Fruit fly (Drosophila melanogaster) whole organism, embryonic: ENCODE results near the gene Dredd.

Experiments used
- Adf1 ChIP-seq: fragments of 200-800 bp; sonication (Bioruptor generic); IDR thresholded peaks from 2 replicates; pipeline ENCODE4 v1.3.6; 2022; ENCODE audit warnings: missing biosample characterization, missing genetic modification characterization
- Bdp1 ChIP-seq: fragments of 200-800 bp; sonication (Bioruptor generic); optimal IDR thresholded peaks from 3 replicates; lab custom pipeline; 2016; ENCODE audit warnings: missing biosample characterization, missing genetic modification characterization
- Bgb ChIP-seq: fragments of 200-800 bp; sonication (Bioruptor generic); IDR thresholded peaks from 2 replicates; pipeline ENCODE4 v1.3.6; 2022; ENCODE audit warnings: missing biosample characterization, missing genetic modification characterization; ENCODE audit not compliant: partially characterized antibody
- CG10366 ChIP-seq: fragments of 200-800 bp; sonication (Bioruptor generic); IDR thresholded peaks from 2 replicates; pipeline ENCODE4 v1.3.6; 2022; ENCODE audit warnings: missing biosample characterization, missing genetic modification characterization
- CG10431 ChIP-seq: fragments of 200-800 bp; sonication (Bioruptor generic); optimal IDR thresholded peaks from 3 replicates; lab custom pipeline; 2018; ENCODE audit warnings: missing biosample characterization, mild to moderate bottlenecking, missing genetic modification characterization
- CG11398 ChIP-seq: fragments of 200-800 bp; sonication (Bioruptor generic); optimal IDR thresholded peaks from 2 replicates; lab custom pipeline; 2016; ENCODE audit warnings: missing biosample characterization, missing genetic modification characterization
- CG12155 ChIP-seq: fragments of 200-800 bp; sonication (Bioruptor generic); optimal IDR thresholded peaks from 3 replicates; lab custom pipeline; 2016; ENCODE audit warnings: missing biosample characterization, missing genetic modification characterization
- CG12744 ChIP-seq: fragments of 200-800 bp; sonication (Bioruptor generic); optimal IDR thresholded peaks from 2 replicates; lab custom pipeline; 2016; ENCODE audit warnings: missing biosample characterization, missing genetic modification characterization
- CG12769 ChIP-seq: fragments of 200-800 bp; sonication (Bioruptor generic); optimal IDR thresholded peaks from 2 replicates; lab custom pipeline; 2019; ENCODE audit warnings: missing biosample characterization, mild to moderate bottlenecking, missing genetic modification characterization, moderate library complexity
- CG13424 ChIP-seq: fragments of 200-800 bp; sonication (Bioruptor generic); optimal IDR thresholded peaks from 2 replicates; lab custom pipeline; 2019; ENCODE audit warnings: missing biosample characterization, mild to moderate bottlenecking, missing genetic modification characterization, moderate library complexity
- CG14014 ChIP-seq: fragments of 200-800 bp; sonication (Bioruptor generic); IDR thresholded peaks from 2 replicates; pipeline ENCODE4 v1.3.6; 2022; ENCODE audit warnings: missing biosample characterization, missing genetic modification characterization
- CG17568 ChIP-seq: fragments of 200-800 bp; sonication (Bioruptor generic); optimal IDR thresholded peaks from 2 replicates; lab custom pipeline; 2018; ENCODE audit warnings: missing biosample characterization, mild to moderate bottlenecking, missing genetic modification characterization, moderate library complexity
- CG17829 ChIP-seq: fragments of 200-800 bp; optimal IDR thresholded peaks from 2 replicates; lab custom pipeline; 2019; ENCODE audit warnings: missing biosample characterization, mild to moderate bottlenecking, missing genetic modification characterization, moderate library complexity
- CG18619 ChIP-seq: fragments of 200-800 bp; sonication (Bioruptor generic); optimal IDR thresholded peaks from 3 replicates; lab custom pipeline; 2017; ENCODE audit warnings: missing biosample characterization, mild to moderate bottlenecking, missing genetic modification characterization
- CG30431 ChIP-seq: fragments of 200-800 bp; sonication (Bioruptor generic); optimal IDR thresholded peaks from 2 replicates; lab custom pipeline; 2017; ENCODE audit warnings: missing biosample characterization, missing genetic modification characterization
- CG3065 ChIP-seq: fragments of 200-800 bp; sonication (Bioruptor generic); optimal IDR thresholded peaks from 2 replicates; lab custom pipeline; 2016; ENCODE audit warnings: missing biosample characterization, missing genetic modification characterization
- CG3281 ChIP-seq: fragments of 200-800 bp; sonication (Bioruptor generic); optimal IDR thresholded peaks from 3 replicates; lab custom pipeline; 2017; ENCODE audit warnings: missing biosample characterization, mild to moderate bottlenecking, missing genetic modification characterization
- CG3838 ChIP-seq: fragments of 200-800 bp; sonication (Bioruptor generic); optimal IDR thresholded peaks from 3 replicates; lab custom pipeline; 2016; ENCODE audit warnings: missing biosample characterization, missing genetic modification characterization
- CG7271 ChIP-seq: fragments of 200-800 bp; sonication (Bioruptor generic); optimal IDR thresholded peaks from 2 replicates; lab custom pipeline; 2018; ENCODE audit warnings: missing biosample characterization, mild to moderate bottlenecking, missing genetic modification characterization, moderate library complexity
- CG7839 ChIP-seq: fragments of 200-800 bp; sonication (Bioruptor generic); optimal IDR thresholded peaks from 3 replicates; lab custom pipeline; 2018; ENCODE audit warnings: missing biosample characterization, mild to moderate bottlenecking, missing genetic modification characterization, moderate library complexity
- CG8359 ChIP-seq: fragments of 200-800 bp; sonication (Bioruptor generic); optimal IDR thresholded peaks from 2 replicates; lab custom pipeline; 2017; ENCODE audit warnings: missing biosample characterization, mild to moderate bottlenecking, missing genetic modification characterization, borderline replicate concordance
- CG9797 ChIP-seq: fragments of 200-800 bp; sonication (Bioruptor generic); optimal IDR thresholded peaks from 3 replicates; lab custom pipeline; 2018; ENCODE audit warnings: missing biosample characterization, mild to moderate bottlenecking, missing genetic modification characterization
- CG9876 ChIP-seq: fragments of 200-800 bp; sonication (Bioruptor generic); optimal IDR thresholded peaks from 2 replicates; lab custom pipeline; 2016; ENCODE audit warnings: missing biosample characterization, missing genetic modification characterization
- D19B ChIP-seq: fragments of 200-800 bp; sonication (Bioruptor generic); optimal IDR thresholded peaks from 2 replicates; lab custom pipeline; 2017; ENCODE audit warnings: missing biosample characterization, mild to moderate bottlenecking, missing genetic modification characterization
- Dfd ChIP-seq, 2 experiments: fragments of >200 bp; optimal IDR thresholded peaks; 2 replicates each; lab custom pipeline; 2017; ENCODE audit warnings: missing biosample characterization in 2 of 2, missing genetic modification characterization in 2 of 2
- Dp ChIP-seq: fragments of 200-800 bp; sonication (Bioruptor generic); optimal IDR thresholded peaks from 2 replicates; lab custom pipeline; 2018; ENCODE audit warnings: missing biosample characterization, mild to moderate bottlenecking, missing genetic modification characterization, moderate library complexity
- Eip74EF ChIP-seq, 2 experiments: fragments of 200-800 bp in 1 of 2; fragments of >200 bp in 1 of 2; sonication (Bioruptor generic) in 1 of 2; optimal IDR thresholded peaks; 2 replicates each; lab custom pipeline; 2017 to 2019; ENCODE audit warnings: missing biosample characterization in 2 of 2, missing genetic modification characterization in 2 of 2, mild to moderate bottlenecking in 1 of 2, moderate library complexity in 1 of 2
- Ets65A ChIP-seq: fragments of 200-800 bp; sonication (Bioruptor generic); peaks from one replicate; lab custom pipeline; 2016; ENCODE audit warnings: missing biosample characterization, missing genetic modification characterization
- Mes4 ChIP-seq: fragments of 200-800 bp; sonication (Bioruptor generic); optimal IDR thresholded peaks from 2 replicates; lab custom pipeline; 2016; ENCODE audit warnings: missing biosample characterization, missing genetic modification characterization
- NK7.1 ChIP-seq: fragments of 200-800 bp; sonication (Bioruptor generic); optimal IDR thresholded peaks from 3 replicates; lab custom pipeline; 2016; ENCODE audit warnings: missing biosample characterization, missing genetic modification characterization
- Rfx ChIP-seq: fragments of 200-800 bp; sonication (Bioruptor generic); IDR thresholded peaks from 2 replicates; pipeline ENCODE4 v1.3.6; 2022; ENCODE audit warnings: missing biosample characterization, missing genetic modification characterization
- Six4 ChIP-seq: fragments of 200-800 bp; sonication (Bioruptor generic); optimal IDR thresholded peaks from 2 replicates; lab custom pipeline; 2016; ENCODE audit warnings: missing biosample characterization, missing genetic modification characterization
- abd-A ChIP-seq: fragments of 200-800 bp; sonication (Bioruptor generic); optimal IDR thresholded peaks from 3 replicates; lab custom pipeline; 2019; ENCODE audit warnings: missing biosample characterization, mild to moderate bottlenecking, missing genetic modification characterization, moderate library complexity
- btn ChIP-seq: fragments of 200-800 bp; sonication (Bioruptor generic); optimal IDR thresholded peaks from 2 replicates; lab custom pipeline; 2016; ENCODE audit warnings: missing biosample characterization, missing genetic modification characterization
- chinmo ChIP-seq: fragments of 200-800 bp; sonication (Bioruptor generic); IDR thresholded peaks from 4 replicates; pipeline ENCODE4 v1.3.6; 2022; ENCODE audit warnings: missing biosample characterization, missing genetic modification characterization; ENCODE audit not compliant: partially characterized antibody
- dpn ChIP-seq, 2 experiments: fragments of 200-800 bp; sonication (Bioruptor generic); optimal IDR thresholded peaks; 3 replicates each; lab custom pipeline; 2016; ENCODE audit warnings: missing biosample characterization in 2 of 2, missing genetic modification characterization in 2 of 2
- gcm2 ChIP-seq: fragments of 200-800 bp; sonication (Bioruptor generic); optimal IDR thresholded peaks from 2 replicates; lab custom pipeline; 2016; ENCODE audit warnings: missing biosample characterization, missing genetic modification characterization
- ken ChIP-seq: fragments of 200-800 bp; sonication (Bioruptor generic); IDR thresholded peaks from 3 replicates; pipeline ENCODE4 v1.3.6; 2022; ENCODE audit warnings: missing biosample characterization, missing genetic modification characterization
- lab ChIP-seq: fragments of 200-800 bp; sonication (Bioruptor generic); optimal IDR thresholded peaks from 3 replicates; lab custom pipeline; 2017; ENCODE audit warnings: missing biosample characterization, missing genetic modification characterization, mild to moderate bottlenecking, moderate library complexity, missing genetic modification reagents
- lola ChIP-seq, 3 experiments: fragments of >200 bp in 2 of 3; fragments of 200-800 bp in 1 of 3; sonication (Bioruptor generic) in 1 of 3; optimal IDR thresholded peaks; 2 replicates each; lab custom pipeline; 2017 to 2019; ENCODE audit warnings: missing biosample characterization in 3 of 3, missing genetic modification characterization in 3 of 3, mild to moderate bottlenecking in 1 of 3, moderate library complexity in 1 of 3
- phol ChIP-seq: fragments of 200-800 bp; sonication (Bioruptor generic); optimal IDR thresholded peaks from 3 replicates; lab custom pipeline; 2018; ENCODE audit warnings: missing biosample characterization, mild to moderate bottlenecking, missing genetic modification characterization, moderate library complexity
- ro ChIP-seq: fragments of 200-800 bp; sonication (Bioruptor generic); IDR thresholded peaks from 2 replicates; pipeline ENCODE4 v1.3.6; 2022; ENCODE audit warnings: missing biosample characterization, missing genetic modification characterization
- schlank ChIP-seq: fragments of 200-800 bp; sonication (Bioruptor generic); optimal IDR thresholded peaks from 2 replicates; lab custom pipeline; 2018; ENCODE audit warnings: missing biosample characterization, mild to moderate bottlenecking, missing genetic modification characterization
- scrt ChIP-seq: fragments of 200-800 bp; sonication (Bioruptor generic); optimal IDR thresholded peaks from 2 replicates; lab custom pipeline; 2018; ENCODE audit warnings: missing biosample characterization, mild to moderate bottlenecking, missing genetic modification characterization, moderate library complexity
- sens-2 ChIP-seq: fragments of 200-800 bp; sonication (Bioruptor generic); IDR thresholded peaks from 2 replicates; pipeline ENCODE4 v1.3.6; 2022; ENCODE audit warnings: missing biosample characterization, missing genetic modification characterization
- slp2 ChIP-seq: fragments of 200-800 bp; sonication (Bioruptor generic); optimal IDR thresholded peaks from 2 replicates; lab custom pipeline; 2016; ENCODE audit warnings: missing biosample characterization, missing genetic modification characterization
- sob ChIP-seq: fragments of 200-800 bp; sonication (Bioruptor generic); IDR thresholded peaks from 2 replicates; pipeline ENCODE4 v1.3.6; 2022; ENCODE audit warnings: missing biosample characterization, missing genetic modification characterization
- trh ChIP-seq: fragments of 200-800 bp; sonication (Bioruptor generic); optimal IDR thresholded peaks from 2 replicates; lab custom pipeline; 2016; ENCODE audit warnings: missing biosample characterization, missing genetic modification characterization
- wor ChIP-seq: fragments of 200-800 bp; sonication (Bioruptor generic); IDR thresholded peaks from 2 replicates; pipeline ENCODE4 v1.3.6; 2022; ENCODE audit warnings: missing biosample characterization, missing genetic modification characterization
- zf30C ChIP-seq: fragments of 200-800 bp; sonication (Bioruptor generic); optimal IDR thresholded peaks from 3 replicates; lab custom pipeline; 2018; ENCODE audit warnings: missing biosample characterization, mild to moderate bottlenecking, missing genetic modification characterization

Dredd gene

dm6 chrX:654949-655348 lies 19.6 kb upstream of the Dredd start (continued):
- no peak for TF ChIP-seq CG17568 (GFP tag; lab: Kevin White, UChicago)
- TF ChIP-seq CG9797 (GFP tag; lab: Kevin White, UChicago), result peak; percentile 46
- TF ChIP-seq Mes4 (GFP tag; lab: Kevin White, UChicago), result peak; percentile 93
- TF ChIP-seq scrt (GFP tag; lab: Kevin White, UChicago), result peak; percentile 92
- peak; percentile 67 for TF ChIP-seq trh (GFP tag; lab: Kevin White, UChicago)
- TF ChIP-seq Bdp1 (GFP tag; lab: Kevin White, UChicago), result peak; percentile 88
- TF ChIP-seq CG17829 (tag; lab: Kevin White, UChicago), result peak; percentile 92
- TF ChIP-seq ro (GFP tag; lab: Robert Waterston, UW), result peak; percentile 89
- TF ChIP-seq CG30431 (GFP tag; lab: Kevin White, UChicago), result peak; percentile 92
- TF ChIP-seq phol, result peak; percentile 96
- TF ChIP-seq Rfx (GFP tag; lab: Robert Waterston, UW), result peak; percentile 98
- peak; percentile 8 for TF ChIP-seq Dp (GFP tag; lab: Kevin White, UChicago)
- peak; percentile 92 for TF ChIP-seq CG12155 (GFP tag; lab: Kevin White, UChicago)
- TF ChIP-seq wor (GFP tag; lab: Robert Waterston, UW), result peak; percentile 92
- peak; percentile 35 for TF ChIP-seq zf30C (GFP tag; lab: Kevin White, UChicago)
- TF ChIP-seq lab (GFP tag; lab: Kevin White, UChicago), result peak; percentile 97
- peak; percentile 89 for TF ChIP-seq Six4
- peak; percentile 96 for TF ChIP-seq dpn (GFP tag; optimal IDR thresholded peaks at IDR 0.05; lab: Kevin White, UChicago)
- TF ChIP-seq CG11398 (GFP tag; lab: Kevin White, UChicago), result peak; percentile 93
- peak; percentile 16; the same call in 1 of the 2 replicates for TF ChIP-seq Bgb (GFP tag; lab: Robert Waterston, UW)
- peak; percentile 80 for TF ChIP-seq NK7.1
- TF ChIP-seq slp2, result peak; percentile 95
- peak; percentile 92 for TF ChIP-seq CG18619 (GFP tag; lab: Kevin White, UChicago)
- peak; percentile 96 for TF ChIP-seq sob
- peak; percentile 98 for TF ChIP-seq CG12769
- peak; percentile 94 for TF ChIP-seq CG3281 (GFP tag; lab: Kevin White, UChicago)
- TF ChIP-seq gcm2 (GFP tag; lab: Kevin White, UChicago), result peak; percentile 96
- no peak for TF ChIP-seq Dfd (GFP tag; optimal IDR thresholded peaks at IDR 0.05; lab: Kevin White, UChicago)
- TF ChIP-seq CG12744, result peak; percentile 92
- TF ChIP-seq chinmo, result peak; percentile 75; the same call in 1 of the 4 replicates
- peak; percentile 93 for TF ChIP-seq schlank (tag; lab: Kevin White, UChicago)
- peak; percentile 92 for TF ChIP-seq CG10431 (GFP tag; lab: Kevin White, UChicago)
- peak; percentile 66 for TF ChIP-seq CG7271 (tag; lab: Kevin White, UChicago)
- TF ChIP-seq Adf1 (GFP tag; lab: Robert Waterston, UW), result peak; percentile 69
- peak in 1 of 3 experiments; percentile 83 for TF ChIP-seq lola (GFP tag; optimal IDR thresholded peaks at IDR 0.05; lab: Kevin White, UChicago)
- peak; percentile 87 for TF ChIP-seq CG3065
- TF ChIP-seq D19B (GFP tag; lab: Kevin White, UChicago), result peak; percentile 84
- TF ChIP-seq CG8359, result peak; percentile 78
- peak; percentile 97 for TF ChIP-seq ken
- TF ChIP-seq Ets65A, result peak; percentile 99
- peak; percentile 57 for TF ChIP-seq CG3838 (GFP tag; lab: Kevin White, UChicago)
- peak; percentile 96 for TF ChIP-seq CG14014 (GFP tag; lab: Robert Waterston, UW)
- TF ChIP-seq CG13424 (tag; lab: Kevin White, UChicago), result peak; percentile 97
- TF ChIP-seq Eip74EF (GFP tag; optimal IDR thresholded peaks at IDR 0.05; lab: Kevin White, UChicago), result peak in 1 of 2 experiments; percentile 89
- peak; percentile 71 for TF ChIP-seq abd-A
- peak; percentile 96 for TF ChIP-seq sens-2 (GFP tag; lab: Robert Waterston, UW)
- TF ChIP-seq btn, result peak; percentile 88
- TF ChIP-seq CG10366, result peak; percentile 96
- TF ChIP-seq CG9876, result peak; percentile 90
- TF ChIP-seq CG7839 (tag; lab: Kevin White, UChicago), result peak; percentile 96
